Fruit fly (Drosophila melanogaster) whole organism, embryonic: Measurements from ENCODE around the gene DopEcR.

Experiments
- Atf3 ChIP-seq: fragments of 200-800 bp; sonication (Bioruptor generic); optimal IDR thresholded peaks from 3 replicates; lab custom pipeline; 2016; ENCODE audit warnings: missing biosample characterization, missing genetic modification characterization
- Blimp-1 ChIP-seq: fragments of 200-800 bp; sonication (Bioruptor generic); optimal IDR thresholded peaks from 3 replicates; lab custom pipeline; 2018; ENCODE audit warnings: missing biosample characterization, missing genetic modification characterization, mild to moderate bottlenecking, moderate library complexity, missing genetic modification reagents
- Bteb2 ChIP-seq: fragments of 200-800 bp; sonication (Bioruptor generic); optimal IDR thresholded peaks from 2 replicates; lab custom pipeline; 2016; ENCODE audit warnings: missing biosample characterization, missing genetic modification characterization
- CG11696 ChIP-seq: fragments of 200-800 bp; sonication (Bioruptor generic); IDR thresholded peaks from 2 replicates; pipeline ENCODE4 v1.3.6; 2022; ENCODE audit warnings: missing biosample characterization, missing genetic modification characterization
- CG17912 ChIP-seq: fragments of 200-800 bp; sonication (Bioruptor generic); optimal IDR thresholded peaks from 2 replicates; lab custom pipeline; 2018; ENCODE audit warnings: missing biosample characterization, mild to moderate bottlenecking, missing genetic modification characterization
- CG2116 ChIP-seq: fragments of 200-800 bp; sonication (Bioruptor generic); optimal IDR thresholded peaks from 3 replicates; lab custom pipeline; 2018; ENCODE audit warnings: missing biosample characterization, mild to moderate bottlenecking, missing genetic modification characterization
- CG31388 ChIP-seq: fragments of 200-800 bp; sonication (Bioruptor generic); optimal IDR thresholded peaks from 2 replicates; lab custom pipeline; 2016; ENCODE audit warnings: missing biosample characterization, missing genetic modification characterization
- CG4730 ChIP-seq: fragments of 200-800 bp; sonication (Bioruptor generic); IDR thresholded peaks from 2 replicates; pipeline ENCODE4 v1.3.6; 2022; ENCODE audit warnings: missing biosample characterization, missing genetic modification characterization
- CG4820 ChIP-seq: fragments of 200-800 bp; sonication (Bioruptor generic); optimal IDR thresholded peaks from 3 replicates; lab custom pipeline; 2016; ENCODE audit warnings: missing biosample characterization, missing genetic modification characterization
- CG6254 ChIP-seq: fragments of 200-800 bp; sonication (Bioruptor generic); optimal IDR thresholded peaks from 3 replicates; lab custom pipeline; 2017; ENCODE audit warnings: mild to moderate bottlenecking, missing biosample characterization, missing genetic modification reagents, missing genetic modification characterization
- CG6765 ChIP-seq: fragments of 200-800 bp; sonication (Bioruptor generic); optimal IDR thresholded peaks from 3 replicates; lab custom pipeline; 2017; ENCODE audit warnings: missing biosample characterization, mild to moderate bottlenecking, missing genetic modification characterization
- CG6813 ChIP-seq: fragments of 200-800 bp; sonication (Bioruptor generic); optimal IDR thresholded peaks from 2 replicates; lab custom pipeline; 2017; ENCODE audit warnings: missing biosample characterization, missing genetic modification characterization, mild to moderate bottlenecking, moderate library complexity, missing genetic modification reagents
- CG7839 ChIP-seq: fragments of 200-800 bp; sonication (Bioruptor generic); optimal IDR thresholded peaks from 3 replicates; lab custom pipeline; 2018; ENCODE audit warnings: missing biosample characterization, mild to moderate bottlenecking, missing genetic modification characterization, moderate library complexity
- CG8765 ChIP-seq: fragments of 200-800 bp; sonication (Bioruptor generic); IDR thresholded peaks from 2 replicates; pipeline ENCODE4 v1.3.6; 2022; ENCODE audit warnings: missing biosample characterization, missing genetic modification characterization
- CG9817 ChIP-seq: fragments of 200-800 bp; sonication (Bioruptor generic); optimal IDR thresholded peaks from 2 replicates; lab custom pipeline; 2018; ENCODE audit warnings: missing biosample characterization, mild to moderate bottlenecking, missing genetic modification characterization, moderate library complexity
- D19B ChIP-seq: fragments of 200-800 bp; sonication (Bioruptor generic); optimal IDR thresholded peaks from 2 replicates; lab custom pipeline; 2017; ENCODE audit warnings: missing biosample characterization, mild to moderate bottlenecking, missing genetic modification characterization
- Deaf1 ChIP-seq: fragments of 200-800 bp; optimal IDR thresholded peaks from 3 replicates; lab custom pipeline; 2019; ENCODE audit warnings: missing biosample characterization, mild to moderate bottlenecking, missing genetic modification characterization, moderate library complexity
- Doc2 ChIP-seq: fragments of 200-800 bp; sonication (Bioruptor generic); IDR thresholded peaks from 2 replicates; pipeline ENCODE4 v1.3.6; 2022; ENCODE audit warnings: missing biosample characterization, missing genetic modification characterization
- Doc3 ChIP-seq: fragments of 200-800 bp; sonication (Bioruptor generic); IDR thresholded peaks from 3 replicates; pipeline ENCODE4 v1.3.6; 2022; ENCODE audit warnings: missing biosample characterization, missing genetic modification characterization; ENCODE audit not compliant: partially characterized antibody
- Gug ChIP-seq: fragments of 200-800 bp; sonication (Bioruptor generic); IDR thresholded peaks from 4 replicates; pipeline ENCODE4 v1.3.6; 2022; ENCODE audit warnings: missing biosample characterization, missing genetic modification characterization
- Hr78 ChIP-seq, 2 experiments: fragments of 200-800 bp in 1 of 2; fragments of >200 bp in 1 of 2; sonication (Bioruptor generic) in 1 of 2; optimal IDR thresholded peaks; 2 replicates each; lab custom pipeline; 2017 to 2019; ENCODE audit warnings: missing biosample characterization in 2 of 2, missing genetic modification characterization in 2 of 2, mild to moderate bottlenecking in 1 of 2, moderate library complexity in 1 of 2
- Kr ChIP-seq: fragments of 200-800 bp; sonication (Bioruptor generic); optimal IDR thresholded peaks from 2 replicates; lab custom pipeline; 2017; ENCODE audit warnings: missing biosample characterization, mild to moderate bottlenecking, missing genetic modification characterization
- Lhr ChIP-seq: fragments of 200-800 bp; sonication (Bioruptor generic); optimal IDR thresholded peaks from 3 replicates; lab custom pipeline; 2017; ENCODE audit warnings: mild to moderate bottlenecking, missing biosample characterization, missing genetic modification reagents, missing genetic modification characterization
- Max ChIP-seq: fragments of 200-800 bp; sonication (Bioruptor generic); optimal IDR thresholded peaks from 2 replicates; lab custom pipeline; 2016; ENCODE audit warnings: missing biosample characterization, mild to moderate bottlenecking, missing genetic modification characterization
- Myb ChIP-seq: fragments of 200-800 bp; sonication (Bioruptor generic); optimal IDR thresholded peaks from 2 replicates; lab custom pipeline; 2016; ENCODE audit warnings: missing biosample characterization, missing genetic modification characterization
- NFAT ChIP-seq: fragments of 200-800 bp; sonication (Bioruptor generic); IDR thresholded peaks from 2 replicates; pipeline ENCODE4 v1.3.6; 2022; ENCODE audit warnings: missing biosample characterization, missing genetic modification characterization
- Rfx ChIP-seq: fragments of 200-800 bp; sonication (Bioruptor generic); IDR thresholded peaks from 2 replicates; pipeline ENCODE4 v1.3.6; 2022; ENCODE audit warnings: missing biosample characterization, missing genetic modification characterization
- Six4 ChIP-seq: fragments of 200-800 bp; sonication (Bioruptor generic); optimal IDR thresholded peaks from 2 replicates; lab custom pipeline; 2016; ENCODE audit warnings: missing biosample characterization, missing genetic modification characterization
- Xbp1 ChIP-seq: fragments of 200-800 bp; sonication (Bioruptor generic); optimal IDR thresholded peaks from 3 replicates; lab custom pipeline; 2016; ENCODE audit warnings: missing biosample characterization, mild to moderate bottlenecking, missing genetic modification characterization
- emc ChIP-seq: fragments of 200-800 bp; sonication (Bioruptor generic); optimal IDR thresholded peaks from 2 replicates; lab custom pipeline; 2016; ENCODE audit warnings: missing biosample characterization, missing genetic modification characterization
- fd102C ChIP-seq: fragments of 200-800 bp; sonication (Bioruptor generic); optimal IDR thresholded peaks from 2 replicates; lab custom pipeline; 2018; ENCODE audit warnings: missing biosample characterization, mild to moderate bottlenecking, missing genetic modification characterization, moderate library complexity
- gt ChIP-seq: fragments of 200-800 bp; sonication (Bioruptor generic); IDR thresholded peaks from 2 replicates; pipeline ENCODE4 v1.3.6; 2022; ENCODE audit warnings: missing biosample characterization, missing genetic modification characterization
- hkb ChIP-seq, 2 experiments: fragments of 200-800 bp in 1 of 2; fragments of >200 bp in 1 of 2; sonication (Bioruptor generic) in 1 of 2; IDR thresholded peaks in 1 of 2; optimal IDR thresholded peaks in 1 of 2; 2 replicates each; pipeline versions ENCODE4 v1.3.6 to Lab custom; 2017 to 2022; ENCODE audit warnings: missing biosample characterization in 1 of 2, missing genetic modification characterization in 1 of 2
- jigr1 ChIP-seq: fragments of 200-800 bp; sonication (Bioruptor generic); IDR thresholded peaks from 3 replicates; pipeline ENCODE4 v1.3.6; 2022; ENCODE audit warnings: missing biosample characterization, missing genetic modification characterization
- jing ChIP-seq: fragments of 200-800 bp; sonication (Bioruptor generic); optimal IDR thresholded peaks from 2 replicates; lab custom pipeline; 2018; ENCODE audit warnings: missing biosample characterization, mild to moderate bottlenecking, missing genetic modification characterization
- lbe ChIP-seq: fragments of 200-800 bp; sonication (Bioruptor generic); optimal IDR thresholded peaks from 2 replicates; lab custom pipeline; 2016; ENCODE audit warnings: missing biosample characterization, mild to moderate bottlenecking, missing genetic modification characterization
- mirr ChIP-seq: fragments of 200-800 bp; sonication (Bioruptor generic); optimal IDR thresholded peaks from 3 replicates; lab custom pipeline; 2018; ENCODE audit warnings: missing biosample characterization, mild to moderate bottlenecking, missing genetic modification characterization
- nom ChIP-seq: fragments of 200-800 bp; sonication (Bioruptor generic); optimal IDR thresholded peaks from 2 replicates; lab custom pipeline; 2017; ENCODE audit warnings: missing biosample characterization, missing genetic modification characterization, mild to moderate bottlenecking, moderate library complexity, missing genetic modification reagents
- pita ChIP-seq: fragments of 200-800 bp; sonication (Bioruptor generic); optimal IDR thresholded peaks from 2 replicates; lab custom pipeline; 2017; ENCODE audit warnings: missing biosample characterization, mild to moderate bottlenecking, missing genetic modification characterization
- prd ChIP-seq, 3 experiments: fragments of >200 bp in 2 of 3; fragments of 200-800 bp in 1 of 3; sonication (Bioruptor generic) in 1 of 3; optimal IDR thresholded peaks in 2 of 3; IDR thresholded peaks in 1 of 3; 2 replicates in 2 of 3; 3 replicates in 1 of 3; pipeline versions ENCODE4 v1.3.6 to Lab custom; 2017 to 2022; ENCODE audit warnings: missing biosample characterization in 1 of 3, missing genetic modification characterization in 1 of 3
- ranshi ChIP-seq: fragments of 200-800 bp; sonication (Bioruptor generic); IDR thresholded peaks from 2 replicates; pipeline ENCODE4 v1.3.6; 2022; ENCODE audit warnings: missing biosample characterization, missing genetic modification characterization
- repo ChIP-seq: fragments of 200-800 bp; sonication (Bioruptor generic); optimal IDR thresholded peaks from 2 replicates; lab custom pipeline; 2016; ENCODE audit warnings: missing biosample characterization, missing genetic modification characterization
- sna ChIP-seq: fragments of 200-800 bp; sonication (Bioruptor generic); IDR thresholded peaks from 2 replicates; pipeline ENCODE4 v1.3.6; 2022; ENCODE audit warnings: missing biosample characterization, missing genetic modification characterization; ENCODE audit not compliant: partially characterized antibody
- sr ChIP-seq: fragments of 200-800 bp; sonication (Bioruptor generic); IDR thresholded peaks from 3 replicates; pipeline ENCODE4 v1.3.6; 2022; ENCODE audit warnings: missing biosample characterization, missing genetic modification characterization
- sug ChIP-seq: fragments of 200-800 bp; optimal IDR thresholded peaks from 2 replicates; lab custom pipeline; 2019; ENCODE audit warnings: missing biosample characterization, mild to moderate bottlenecking, missing genetic modification characterization, moderate library complexity
- ttk ChIP-seq: fragments of 200-800 bp; sonication (Bioruptor generic); IDR thresholded peaks from 2 replicates; pipeline ENCODE4 v2.1.2; 2022; ENCODE audit warnings: missing biosample characterization, missing genetic modification characterization
- twi ChIP-seq: fragments of 200-800 bp; optimal IDR thresholded peaks from 2 replicates; lab custom pipeline; 2019; ENCODE audit warnings: missing biosample characterization, mild to moderate bottlenecking, missing genetic modification characterization, moderate library complexity
- unpg ChIP-seq: fragments of 200-800 bp; sonication (Bioruptor generic); optimal IDR thresholded peaks from 3 replicates; lab custom pipeline; 2018; ENCODE audit warnings: missing biosample characterization, mild to moderate bottlenecking, missing genetic modification characterization, moderate library complexity
- vvl ChIP-seq: fragments of 200-800 bp; sonication (Bioruptor generic); IDR thresholded peaks from 2 replicates; pipeline ENCODE4 v1.3.6; 2022; ENCODE audit warnings: missing biosample characterization, missing genetic modification characterization
- wor ChIP-seq: fragments of 200-800 bp; sonication (Bioruptor generic); IDR thresholded peaks from 2 replicates; pipeline ENCODE4 v1.3.6; 2022; ENCODE audit warnings: missing biosample characterization, missing genetic modification characterization

Gene DopEcR

DNA sequence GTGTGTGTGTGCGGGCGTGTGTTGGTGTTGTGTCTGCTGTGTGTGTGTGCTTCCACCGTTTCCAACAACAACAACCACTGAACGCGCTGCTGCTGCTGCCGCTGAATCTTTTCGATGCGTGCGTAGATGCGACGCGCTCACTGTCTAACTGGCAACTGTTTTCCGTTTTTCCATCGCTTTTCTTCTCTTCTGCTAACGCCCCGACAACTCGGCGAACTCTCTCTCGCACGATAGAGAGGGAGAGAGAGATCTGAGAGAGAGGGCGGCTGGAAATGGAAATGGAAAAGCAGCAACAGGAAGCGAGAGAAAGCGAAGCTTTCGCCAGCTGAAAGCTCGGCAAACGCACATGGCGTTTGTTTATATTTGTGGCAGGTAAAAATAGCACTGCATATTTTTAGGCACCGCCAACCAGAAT, at the start of gene DopEcR (continued):
- TF ChIP-seq CG11696 (GFP tag; lab: Robert Waterston, UW), result no peak
- TF ChIP-seq CG6813 (GFP tag; lab: Kevin White, UChicago), result peak; percentile 22
- no peak for TF ChIP-seq jigr1 (GFP tag; lab: Robert Waterston, UW)
- no peak for TF ChIP-seq Xbp1 (GFP tag; lab: Kevin White, UChicago)
- TF ChIP-seq lbe (GFP tag; lab: Kevin White, UChicago), result no peak
- TF ChIP-seq jing (GFP tag; lab: Kevin White, UChicago), result no peak
- TF ChIP-seq NFAT (GFP tag; lab: Robert Waterston, UW), result no peak
- TF ChIP-seq emc (GFP tag; lab: Kevin White, UChicago), result no peak
- peak; percentile 8 for TF ChIP-seq mirr
- TF ChIP-seq Lhr, result peak; percentile 34
- no peak for TF ChIP-seq sug (tag; lab: Kevin White, UChicago)
- no peak for TF ChIP-seq prd (optimal IDR thresholded peaks at IDR 0.05; lab: Kevin White, UChicago)
- TF ChIP-seq prd (GFP tag; IDR thresholded peaks at IDR 0.05; lab: Robert Waterston, UW), result no peak
- TF ChIP-seq Bteb2 (GFP tag; lab: Kevin White, UChicago), result no peak
- TF ChIP-seq CG4820, result no peak
- no peak for TF ChIP-seq ranshi
- no peak for TF ChIP-seq CG7839 (tag; lab: Kevin White, UChicago)
- no peak for TF ChIP-seq CG31388 (GFP tag; lab: Kevin White, UChicago)
- TF ChIP-seq CG9817 (tag; lab: Kevin White, UChicago), result no peak
- no peak for TF ChIP-seq wor (GFP tag; lab: Robert Waterston, UW)
- no peak for TF ChIP-seq gt (GFP tag; lab: Robert Waterston, UW)
- no peak for TF ChIP-seq Atf3
- peak; percentile 10 for TF ChIP-seq repo (GFP tag; lab: Kevin White, UChicago)
- no peak for TF ChIP-seq Gug (GFP tag; lab: Robert Waterston, UW)
- no peak for TF ChIP-seq CG8765 (GFP tag; lab: Robert Waterston, UW)
- no peak for TF ChIP-seq Kr
- TF ChIP-seq Rfx (GFP tag; lab: Robert Waterston, UW), result peak; percentile 42
- TF ChIP-seq Deaf1 (tag; lab: Kevin White, UChicago), result peak; percentile 64
- TF ChIP-seq ttk (GFP tag; lab: Robert Waterston, UW), result no peak
- TF ChIP-seq twi (tag; lab: Kevin White, UChicago), result no peak
- TF ChIP-seq CG6254 (GFP tag; lab: Kevin White, UChicago), result peak; percentile 3
- TF ChIP-seq unpg, result no peak
- peak; percentile 17 for TF ChIP-seq CG17912 (GFP tag; lab: Kevin White, UChicago)
- peak; percentile 47 for TF ChIP-seq Max
- no peak for TF ChIP-seq CG2116
- TF ChIP-seq vvl (GFP tag; lab: Robert Waterston, UW), result peak; percentile 63; the same call in 1 of the 2 replicates
- TF ChIP-seq Doc3, result no peak
- TF ChIP-seq fd102C (GFP tag; lab: Kevin White, UChicago), result no peak
- no peak for TF ChIP-seq hkb (optimal IDR thresholded peaks at IDR 0.05; lab: Kevin White, UChicago)
- peak; percentile 52 for TF ChIP-seq hkb (GFP tag; IDR thresholded peaks at IDR 0.05; lab: Robert Waterston, UW)
- no peak for TF ChIP-seq CG4730 (GFP tag; lab: Robert Waterston, UW)
- no peak for TF ChIP-seq Myb (GFP tag; lab: Kevin White, UChicago)
- TF ChIP-seq Doc2, result no peak
- peak; percentile 38 for TF ChIP-seq Blimp-1 (GFP tag; lab: Kevin White, UChicago)
- no peak for TF ChIP-seq pita (GFP tag; lab: Kevin White, UChicago)
- TF ChIP-seq sr (GFP tag; lab: Robert Waterston, UW), result 0 out of 3 replicates have a peak, but pooled peaks have one; percentile 22
- no peak for TF ChIP-seq nom (GFP tag; lab: Kevin White, UChicago)
- no peak for TF ChIP-seq Hr78 (GFP tag; optimal IDR thresholded peaks at IDR 0.05; lab: Kevin White, UChicago)
- TF ChIP-seq sna (GFP tag; lab: Robert Waterston, UW), result peak; percentile 73
- TF ChIP-seq D19B, result no peak
- peak; percentile 64 for TF ChIP-seq CG6765
- no peak for TF ChIP-seq Six4 (GFP tag; lab: Kevin White, UChicago)
